Fruit fly (Drosophila melanogaster) whole organism, embryonic: ENCODE measurements around the gene CG5500.

Experiments
- Adf1 ChIP-seq: fragments of 200-800 bp; sonication (Bioruptor generic); IDR thresholded peaks from 2 replicates; pipeline ENCODE4 v1.3.6; 2022; ENCODE audit warnings: missing biosample characterization, missing genetic modification characterization
- B-H1 ChIP-seq: fragments of 200-800 bp; sonication (Bioruptor generic); IDR thresholded peaks from 3 replicates; pipeline ENCODE4 v1.3.6; 2022; ENCODE audit warnings: missing biosample characterization, missing genetic modification characterization
- BEAF-32 ChIP-seq: fragments of 200-800 bp; sonication (Bioruptor generic); optimal IDR thresholded peaks from 3 replicates; lab custom pipeline; 2017; ENCODE audit warnings: missing biosample characterization, missing genetic modification characterization, mild to moderate bottlenecking, moderate library complexity, missing genetic modification reagents
- CG10654 ChIP-seq: fragments of 200-800 bp; sonication (Bioruptor generic); optimal IDR thresholded peaks from 2 replicates; lab custom pipeline; 2016; ENCODE audit warnings: missing biosample characterization, missing genetic modification characterization
- CG11093 ChIP-seq: fragments of 200-800 bp; sonication (Bioruptor generic); IDR thresholded peaks from 3 replicates; pipeline ENCODE4 v1.3.6; 2022; ENCODE audit warnings: missing biosample characterization, missing genetic modification characterization
- CG11398 ChIP-seq: fragments of 200-800 bp; sonication (Bioruptor generic); optimal IDR thresholded peaks from 2 replicates; lab custom pipeline; 2016; ENCODE audit warnings: missing biosample characterization, missing genetic modification characterization
- CG11695 ChIP-seq: fragments of 200-800 bp; sonication (Bioruptor generic); IDR thresholded peaks from 3 replicates; pipeline ENCODE4 v1.3.6; 2022; ENCODE audit warnings: missing biosample characterization, missing genetic modification characterization
- CG12219 ChIP-seq: fragments of 200-800 bp; sonication (Bioruptor generic); optimal IDR thresholded peaks from 3 replicates; lab custom pipeline; 2018; ENCODE audit warnings: missing biosample characterization, mild to moderate bottlenecking, missing genetic modification characterization
- CG12744 ChIP-seq: fragments of 200-800 bp; sonication (Bioruptor generic); optimal IDR thresholded peaks from 2 replicates; lab custom pipeline; 2016; ENCODE audit warnings: missing biosample characterization, missing genetic modification characterization
- CG14667 ChIP-seq: fragments of 200-800 bp; sonication (Bioruptor generic); IDR thresholded peaks from 2 replicates; pipeline ENCODE4 v1.3.6; 2022; ENCODE audit warnings: missing biosample characterization, missing genetic modification characterization
- CG14965 ChIP-seq: fragments of 200-800 bp; sonication (Bioruptor generic); optimal IDR thresholded peaks from 2 replicates; lab custom pipeline; 2016; ENCODE audit warnings: missing biosample characterization, missing genetic modification characterization, borderline replicate concordance
- CG1529 ChIP-seq: fragments of 200-800 bp; sonication (Bioruptor generic); optimal IDR thresholded peaks from 3 replicates; lab custom pipeline; 2018; ENCODE audit warnings: missing biosample characterization, missing genetic modification characterization
- CG15479 ChIP-seq: fragments of 200-800 bp; sonication (Bioruptor generic); optimal IDR thresholded peaks from 3 replicates; lab custom pipeline; 2019; ENCODE audit warnings: missing biosample characterization, mild to moderate bottlenecking, missing genetic modification characterization, moderate library complexity
- CG2889 ChIP-seq: fragments of 200-800 bp; sonication (Bioruptor generic); IDR thresholded peaks from 3 replicates; pipeline ENCODE4 v1.3.6; 2022; ENCODE audit warnings: missing biosample characterization, missing genetic modification characterization
- CG32772 ChIP-seq: fragments of 200-800 bp; sonication (Bioruptor generic); IDR thresholded peaks from 2 replicates; pipeline ENCODE4 v1.3.6; 2022; ENCODE audit warnings: missing biosample characterization, missing genetic modification characterization
- CG3847 ChIP-seq: fragments of 200-800 bp; sonication (Bioruptor generic); IDR thresholded peaks from 2 replicates; pipeline ENCODE4 v1.3.6; 2022; ENCODE audit warnings: missing biosample characterization, missing genetic modification characterization
- CG42726 ChIP-seq: fragments of 200-800 bp; sonication (Bioruptor generic); IDR thresholded peaks from 2 replicates; pipeline ENCODE4 v1.3.6; 2022; ENCODE audit warnings: missing biosample characterization, missing genetic modification characterization; ENCODE audit not compliant: partially characterized antibody
- CG4730 ChIP-seq: fragments of 200-800 bp; sonication (Bioruptor generic); IDR thresholded peaks from 2 replicates; pipeline ENCODE4 v1.3.6; 2022; ENCODE audit warnings: missing biosample characterization, missing genetic modification characterization
- CG6765 ChIP-seq: fragments of 200-800 bp; sonication (Bioruptor generic); optimal IDR thresholded peaks from 3 replicates; lab custom pipeline; 2017; ENCODE audit warnings: missing biosample characterization, mild to moderate bottlenecking, missing genetic modification characterization
- CG7745 ChIP-seq: fragments of 200-800 bp; sonication (Bioruptor generic); optimal IDR thresholded peaks from 2 replicates; lab custom pipeline; 2018; ENCODE audit warnings: missing biosample characterization, mild to moderate bottlenecking, missing genetic modification characterization, moderate library complexity
- CG7839 ChIP-seq: fragments of 200-800 bp; sonication (Bioruptor generic); optimal IDR thresholded peaks from 3 replicates; lab custom pipeline; 2018; ENCODE audit warnings: missing biosample characterization, mild to moderate bottlenecking, missing genetic modification characterization, moderate library complexity
- CG7963 ChIP-seq: fragments of 200-800 bp; sonication (Bioruptor generic); IDR thresholded peaks from 3 replicates; pipeline ENCODE4 v1.3.6; 2022; ENCODE audit warnings: missing biosample characterization, missing genetic modification characterization; ENCODE audit not compliant: partially characterized antibody
- Dad ChIP-seq: fragments of 200-800 bp; sonication (Bioruptor generic); optimal IDR thresholded peaks from 3 replicates; lab custom pipeline; 2016; ENCODE audit warnings: missing biosample characterization, missing genetic modification characterization
- E2f2 ChIP-seq: fragments of 200-800 bp; sonication (Bioruptor generic); IDR thresholded peaks from 2 replicates; pipeline ENCODE4 v1.3.6; 2022; ENCODE audit warnings: missing biosample characterization, missing genetic modification characterization
- HmgZ ChIP-seq: fragments of 200-800 bp; sonication (Bioruptor generic); optimal IDR thresholded peaks from 2 replicates; lab custom pipeline; 2018; ENCODE audit warnings: missing biosample characterization, mild to moderate bottlenecking, missing genetic modification characterization
- Hr51 ChIP-seq, 2 experiments: fragments of 200-800 bp; sonication (Bioruptor generic); optimal IDR thresholded peaks; 2 replicates in 1 of 2; 3 replicates in 1 of 2; lab custom pipeline; 2016 to 2018; ENCODE audit warnings: missing biosample characterization in 2 of 2, missing genetic modification characterization in 2 of 2, mild to moderate bottlenecking in 1 of 2, moderate library complexity in 1 of 2
- Hr78 ChIP-seq, 2 experiments: fragments of 200-800 bp in 1 of 2; fragments of >200 bp in 1 of 2; sonication (Bioruptor generic) in 1 of 2; optimal IDR thresholded peaks; 2 replicates each; lab custom pipeline; 2017 to 2019; ENCODE audit warnings: missing biosample characterization in 2 of 2, missing genetic modification characterization in 2 of 2, mild to moderate bottlenecking in 1 of 2, moderate library complexity in 1 of 2
- Med ChIP-seq: fragments of 200-800 bp; sonication (Bioruptor generic); peaks from one replicate; lab custom pipeline; 2016; ENCODE audit warnings: missing biosample characterization, missing genetic modification characterization, mild to moderate bottlenecking, inconsistent platforms, moderate library complexity
- Mrtf ChIP-seq: fragments of 200-800 bp; sonication (Bioruptor generic); IDR thresholded peaks from 3 replicates; pipeline ENCODE4 v1.3.6; 2022; ENCODE audit warnings: missing biosample characterization, missing genetic modification characterization
- NC2β ChIP-seq: fragments of 200-800 bp; sonication (Bioruptor generic); optimal IDR thresholded peaks from 2 replicates; lab custom pipeline; 2016; ENCODE audit warnings: missing biosample characterization, missing genetic modification characterization
- Nf-YB ChIP-seq: fragments of 200-800 bp; sonication (Bioruptor generic); optimal IDR thresholded peaks from 3 replicates; lab custom pipeline; 2019; ENCODE audit warnings: missing biosample characterization, mild to moderate bottlenecking, missing genetic modification characterization, moderate library complexity
- Rfx ChIP-seq: fragments of 200-800 bp; sonication (Bioruptor generic); IDR thresholded peaks from 2 replicates; pipeline ENCODE4 v1.3.6; 2022; ENCODE audit warnings: missing biosample characterization, missing genetic modification characterization
- Usf ChIP-seq: fragments of 200-800 bp; sonication (Bioruptor generic); optimal IDR thresholded peaks from 2 replicates; lab custom pipeline; 2017; ENCODE audit warnings: missing genotype, missing biosample characterization, missing genetic modification characterization
- amos ChIP-seq: fragments of 200-800 bp; sonication (Bioruptor generic); IDR thresholded peaks from 2 replicates; pipeline ENCODE4 v1.3.6; 2022; ENCODE audit warnings: missing biosample characterization, missing genetic modification characterization; ENCODE audit not compliant: partially characterized antibody
- ato ChIP-seq: fragments of 200-800 bp; sonication (Bioruptor generic); IDR thresholded peaks from 2 replicates; pipeline ENCODE4 v1.3.6; 2022; ENCODE audit warnings: missing biosample characterization, missing genetic modification characterization; ENCODE audit not compliant: partially characterized antibody
- emc ChIP-seq: fragments of 200-800 bp; sonication (Bioruptor generic); optimal IDR thresholded peaks from 2 replicates; lab custom pipeline; 2016; ENCODE audit warnings: missing biosample characterization, missing genetic modification characterization
- ems ChIP-seq: fragments of 200-800 bp; sonication (Bioruptor generic); optimal IDR thresholded peaks from 3 replicates; lab custom pipeline; 2016; ENCODE audit warnings: missing biosample characterization, missing genetic modification characterization
- esg ChIP-seq: fragments of 200-800 bp; sonication (Bioruptor generic); conservative IDR thresholded peaks from 2 replicates; pipeline ENCODE4 v1.3.6; 2022; ENCODE audit warnings: missing biosample characterization, missing genetic modification characterization
- fd102C ChIP-seq: fragments of 200-800 bp; sonication (Bioruptor generic); optimal IDR thresholded peaks from 2 replicates; lab custom pipeline; 2018; ENCODE audit warnings: missing biosample characterization, mild to moderate bottlenecking, missing genetic modification characterization, moderate library complexity
- fd3F ChIP-seq: fragments of 200-800 bp; sonication (Bioruptor generic); optimal IDR thresholded peaks from 2 replicates; lab custom pipeline; 2018; ENCODE audit warnings: missing biosample characterization, mild to moderate bottlenecking, missing genetic modification characterization, moderate library complexity
- fu2 ChIP-seq: fragments of 200-800 bp; sonication (Bioruptor generic); optimal IDR thresholded peaks from 2 replicates; lab custom pipeline; 2016; ENCODE audit warnings: missing biosample characterization, missing genetic modification characterization
- lab ChIP-seq: fragments of 200-800 bp; sonication (Bioruptor generic); optimal IDR thresholded peaks from 3 replicates; lab custom pipeline; 2017; ENCODE audit warnings: missing biosample characterization, missing genetic modification characterization, mild to moderate bottlenecking, moderate library complexity, missing genetic modification reagents
- pan ChIP-seq, 4 experiments: fragments of >200 bp in 3 of 4; fragments of 200-800 bp in 1 of 4; sonication (Bioruptor generic) in 1 of 4; optimal IDR thresholded peaks in 3 of 4; IDR thresholded peaks in 1 of 4; 2 replicates each; pipeline versions ENCODE4 v1.3.6 to Lab custom; 2017 to 2022; ENCODE audit warnings: missing biosample characterization in 2 of 4, missing genetic modification characterization in 2 of 4, mixed read lengths in 1 of 4
- sisA ChIP-seq: fragments of 200-800 bp; sonication (Bioruptor generic); IDR thresholded peaks from 2 replicates; pipeline ENCODE4 v1.3.6; 2022; ENCODE audit warnings: missing biosample characterization, missing genetic modification characterization
- sna ChIP-seq: fragments of 200-800 bp; sonication (Bioruptor generic); IDR thresholded peaks from 2 replicates; pipeline ENCODE4 v1.3.6; 2022; ENCODE audit warnings: missing biosample characterization, missing genetic modification characterization; ENCODE audit not compliant: partially characterized antibody
- so ChIP-seq: fragments of 200-800 bp; sonication (Bioruptor generic); IDR thresholded peaks from 3 replicates; pipeline ENCODE4 v1.3.6; 2022; ENCODE audit warnings: missing biosample characterization, missing genetic modification characterization
- ssp ChIP-seq: fragments of 200-800 bp; sonication (Bioruptor generic); IDR thresholded peaks from 2 replicates; pipeline ENCODE4 v1.3.6; 2022; ENCODE audit warnings: missing biosample characterization, missing genetic modification characterization
- tap ChIP-seq: fragments of 200-800 bp; optimal IDR thresholded peaks from 3 replicates; lab custom pipeline; 2019; ENCODE audit warnings: missing biosample characterization, mild to moderate bottlenecking, missing genetic modification characterization, moderate library complexity

CG5500 gene

DNA sequence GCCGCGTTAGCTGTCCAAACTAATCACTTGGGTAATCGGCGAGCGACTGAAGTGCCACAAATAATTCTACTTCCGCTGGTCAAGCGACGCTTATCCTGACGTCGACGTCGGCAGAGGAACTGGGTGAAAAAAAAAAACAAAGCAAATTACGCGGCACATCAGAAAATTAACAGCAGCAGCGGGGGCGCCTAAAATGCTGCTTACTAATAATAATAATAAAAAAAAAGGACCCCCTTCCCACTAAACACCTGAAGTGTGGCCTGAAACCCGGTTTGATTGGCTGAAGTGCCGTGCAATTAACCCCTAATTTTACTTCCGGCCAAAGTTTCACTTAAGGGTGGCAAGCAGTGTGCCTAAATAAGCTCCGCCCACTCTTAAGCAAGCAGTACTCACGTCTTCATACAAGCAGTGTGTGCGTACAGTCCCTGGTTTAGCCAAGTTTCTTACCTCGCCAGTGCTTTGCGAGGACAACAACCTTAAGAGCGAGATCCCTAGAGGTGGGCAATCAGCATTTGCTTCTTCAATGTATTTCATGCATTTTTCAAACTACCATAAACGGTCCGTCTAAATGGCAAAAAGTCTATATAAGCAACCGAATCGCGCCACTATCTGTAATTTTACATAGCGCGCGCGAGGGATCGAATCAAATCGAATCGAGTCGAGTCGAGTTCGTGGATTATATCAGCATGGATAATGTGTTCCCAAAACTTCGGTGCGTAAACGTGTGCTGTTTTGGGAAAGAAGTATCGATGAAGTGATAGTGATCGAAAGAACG lies 4.9 kb downstream of the CG5500 start, which contains the start of the genes ro and T48 (continued):
- TF ChIP-seq CG14965 (GFP tag; lab: Kevin White, UChicago): no peak
- peak; percentile 61 for TF ChIP-seq Dad (GFP tag; lab: Kevin White, UChicago)
- TF ChIP-seq fu2 (GFP tag; lab: Kevin White, UChicago): peak; percentile 33
- TF ChIP-seq emc: no peak
- peak; percentile 78 for TF ChIP-seq amos (GFP tag; lab: Robert Waterston, UW)
- peak; percentile 80 for TF ChIP-seq CG42726 (GFP tag; lab: Robert Waterston, UW)
- TF ChIP-seq HmgZ: peak; percentile 91
- TF ChIP-seq CG7963 (GFP tag; lab: Robert Waterston, UW): no peak
- peak; percentile 83 for TF ChIP-seq CG12744 (GFP tag; lab: Kevin White, UChicago)
- peak; percentile 45 for TF ChIP-seq CG7839 (tag; lab: Kevin White, UChicago)
- no peak for TF ChIP-seq CG14667 (GFP tag; lab: Robert Waterston, UW)
- no peak for TF ChIP-seq CG11398 (GFP tag; lab: Kevin White, UChicago)
- TF ChIP-seq so (GFP tag; lab: Robert Waterston, UW): peak; percentile 35; the same call in 2 of the 3 replicates
- no peak for TF ChIP-seq CG2889 (GFP tag; lab: Robert Waterston, UW)
- TF ChIP-seq CG11093 (GFP tag; lab: Robert Waterston, UW): no peak
- peak; percentile 96 for TF ChIP-seq Med (GFP tag; lab: Kevin White, UChicago)
- peak; percentile 70 for TF ChIP-seq Rfx (GFP tag; lab: Robert Waterston, UW)
- peak in 1 of 2 experiments; percentile 33 for TF ChIP-seq Hr78 (GFP tag; optimal IDR thresholded peaks at IDR 0.05; lab: Kevin White, UChicago)
- TF ChIP-seq Nf-YB: peak; percentile 94
- TF ChIP-seq fd102C (GFP tag; lab: Kevin White, UChicago): no peak
- peak; percentile 13; the same call in 1 of the 2 replicates for TF ChIP-seq CG32772 (GFP tag; lab: Robert Waterston, UW)
- TF ChIP-seq sisA (GFP tag; lab: Robert Waterston, UW): peak; percentile 51
- TF ChIP-seq CG11695: no peak
- no peak for TF ChIP-seq CG4730 (GFP tag; lab: Robert Waterston, UW)
- TF ChIP-seq CG15479 (GFP tag; lab: Kevin White, UChicago): peak; percentile 69
- no peak for TF ChIP-seq tap (tag; lab: Kevin White, UChicago)
- no peak for TF ChIP-seq fd3F (GFP tag; lab: Kevin White, UChicago)
- TF ChIP-seq Mrtf (GFP tag; lab: Robert Waterston, UW): peak; percentile 29; the same call in 1 of the 3 replicates
- TF ChIP-seq Adf1 (GFP tag; lab: Robert Waterston, UW): peak; percentile 48; the same call in 1 of the 2 replicates
- peak; percentile 26 to 53 for TF ChIP-seq Hr51 (GFP tag; optimal IDR thresholded peaks at IDR 0.05; lab: Kevin White, UChicago)
- peak; percentile 37 for TF ChIP-seq CG10654
- no peak for TF ChIP-seq B-H1
- peak; percentile 86 for TF ChIP-seq BEAF-32 (GFP tag; lab: Kevin White, UChicago)
- peak; percentile 70 for TF ChIP-seq ssp
- TF ChIP-seq CG12219: no peak
- no peak for TF ChIP-seq pan (optimal IDR thresholded peaks at IDR 0.05; lab: Kevin White, UChicago)
- TF ChIP-seq pan (GFP tag; optimal IDR thresholded peaks at IDR 0.05 in 1 of 2, IDR thresholded peaks at IDR 0.05 in 1 of 2): peak in 1 of 2 experiments; percentile 14
- peak; percentile 39 for TF ChIP-seq ems (GFP tag; lab: Kevin White, UChicago)
- no peak for TF ChIP-seq sna
- TF ChIP-seq CG1529 (GFP tag; lab: Kevin White, UChicago): no peak
- peak; percentile 60; the same call in 1 of the 2 replicates for TF ChIP-seq ato
- no peak for TF ChIP-seq Usf
- TF ChIP-seq esg (GFP tag; lab: Robert Waterston, UW): no peak
- TF ChIP-seq NC2β (GFP tag; lab: Kevin White, UChicago): peak; percentile 72
- peak; percentile 12 for TF ChIP-seq CG6765
- peak; percentile 81 for TF ChIP-seq E2f2 (GFP tag; lab: Robert Waterston, UW)
- TF ChIP-seq CG3847 (GFP tag; lab: Robert Waterston, UW): peak; percentile 69
- TF ChIP-seq CG7745 (tag; lab: Kevin White, UChicago): peak; percentile 85
- TF ChIP-seq lab (GFP tag; lab: Kevin White, UChicago): peak; percentile 67
